Worm (Caenorhabditis elegans): ENCODE data around the gene srg-28.
A peak's percentile ranks its signal among the peaks of the same experiment; 100 is the strongest.

The srg-28 gene

DNA sequence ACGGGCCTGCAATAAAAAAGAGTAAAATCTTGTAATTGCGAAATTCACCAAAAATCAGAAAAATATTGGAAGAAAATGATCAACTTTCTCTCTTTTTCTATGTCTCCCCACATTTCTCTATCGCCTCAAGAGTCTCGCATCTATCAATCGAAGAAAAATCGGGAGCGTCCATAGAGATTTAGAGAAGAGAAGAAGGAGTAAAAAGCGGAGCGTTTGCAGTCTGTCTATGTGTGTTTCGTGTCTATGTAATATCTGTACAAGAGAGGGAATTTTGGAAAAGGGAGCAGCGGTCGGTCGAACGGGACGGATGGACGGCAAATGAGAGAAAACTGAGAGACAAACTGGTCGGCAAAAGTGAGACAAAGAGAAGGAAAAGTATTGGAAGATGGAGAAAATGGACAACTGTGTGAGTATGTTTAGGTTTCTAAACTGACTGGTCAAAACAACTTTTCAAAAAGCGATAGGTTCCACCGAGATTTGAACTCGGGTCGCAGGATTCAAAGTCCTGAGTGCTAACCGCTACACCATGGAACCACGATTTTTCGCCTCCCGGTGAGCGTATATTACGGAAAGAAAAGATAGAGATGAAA is 4.9 kb upstream of the srg-28 start (continued):
- TF ChIP-seq nhr-111 (GFP tag; optimal IDR thresholded peaks at IDR 0.05) = no peak
- TF ChIP-seq vab-7 (GFP tag; IDR thresholded peaks at IDR 0.05) = 0 out of 2 replicates have a peak, but pooled peaks have one; percentile 37
- peak; percentile 17 for TF ChIP-seq pqm-1 (tag; optimal IDR thresholded peaks at IDR 0.05)
- 0 out of 2 replicates have a peak, but pooled peaks have one; percentile 29 for TF ChIP-seq dmd-9 (GFP tag; IDR thresholded peaks at IDR 0.05)
- no peak for TF ChIP-seq lin-39 (tag; optimal IDR thresholded peaks at IDR 0.05)
- TF ChIP-seq Y75B8A.6 (GFP tag; IDR thresholded peaks at IDR 0.05) = no peak
- no peak for TF ChIP-seq nhr-11 (tag; optimal IDR thresholded peaks at IDR 0.05)
- TF ChIP-seq ama-1 (optimal IDR thresholded peaks at IDR 0.05) = no peak
- TF ChIP-seq T20F7.1 (GFP tag; optimal IDR thresholded peaks at IDR 0.05) = no peak
- 0 out of 2 replicates have a peak, but pooled peaks have one; percentile 37 for TF ChIP-seq dmd-6 (GFP tag; IDR thresholded peaks at IDR 0.05)
- no peak; the same call in 1 of the 2 replicates for TF ChIP-seq pha-4 (GFP tag; IDR thresholded peaks at IDR 0.05)
- TF ChIP-seq pha-4 (tag; optimal IDR thresholded peaks at IDR 0.05) = peak; percentile 13
- TF ChIP-seq ZK546.5 (tag; optimal IDR thresholded peaks at IDR 0.05) = no peak
- TF ChIP-seq Y105C5A.15 (GFP tag; IDR thresholded peaks at IDR 0.05) = no peak
- no peak for TF ChIP-seq lin-1 (GFP tag; IDR thresholded peaks at IDR 0.05)
- TF ChIP-seq nhr-41 (GFP tag; IDR thresholded peaks at IDR 0.05) = no peak
- TF ChIP-seq nhr-10 (tag; optimal IDR thresholded peaks at IDR 0.05) = no peak
- TF ChIP-seq hmg-1.1 (GFP tag; IDR thresholded peaks at IDR 0.05) = peak; percentile 44; the same call in 1 of the 2 replicates
- TF ChIP-seq nhr-102 (tag; optimal IDR thresholded peaks at IDR 0.05) = no peak
- TF ChIP-seq lin-38 (GFP tag; IDR thresholded peaks at IDR 0.05) = no peak
- TF ChIP-seq egl-27 (tag; optimal IDR thresholded peaks at IDR 0.05) = no peak
- TF ChIP-seq hif-1 (tag; optimal IDR thresholded peaks at IDR 0.05) = no peak
- no peak for TF ChIP-seq fos-1 (tag; optimal IDR thresholded peaks at IDR 0.05)
- TF ChIP-seq mes-2 (tag; optimal IDR thresholded peaks at IDR 0.05; ENCODE audit: poor library complexity, severe bottlenecking) = peak; percentile 35
- TF ChIP-seq nhr-28 (tag; optimal IDR thresholded peaks at IDR 0.05) = peak; percentile 83

DNA sequence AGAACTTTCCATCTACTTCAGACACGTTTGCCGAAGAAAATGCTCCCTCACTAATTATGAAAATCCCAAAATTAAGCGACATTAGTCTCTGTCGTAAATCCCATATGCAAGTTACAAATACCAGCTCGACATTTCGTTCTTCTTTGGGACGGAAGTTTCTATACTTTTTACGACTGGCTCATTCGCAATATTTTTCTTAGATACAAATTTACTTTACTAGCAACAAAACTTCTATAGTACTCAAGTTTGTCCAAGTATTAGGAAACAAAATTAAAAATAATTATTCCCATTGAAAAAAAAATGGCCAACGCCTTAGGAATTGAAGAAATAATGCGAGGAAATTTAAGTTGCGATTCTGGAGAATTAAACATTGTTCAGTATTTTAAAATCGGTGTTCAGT is 3.7 kb upstream of the srg-28 start, which contains the start of gene srg-26:
srg-26 (plus strand) TSS at position 301 of the 400 bp plus-strand sequence.
- TF ChIP-seq Y48G9A.11 (GFP tag; IDR thresholded peaks at IDR 0.05) (no peak), spr-3 (GFP tag; optimal IDR thresholded peaks at IDR 0.05) (no peak), R02D3.7 (tag; optimal IDR thresholded peaks at IDR 0.05) (no peak), D1046.2 (GFP tag; IDR thresholded peaks at IDR 0.05) (no peak), ces-1 (GFP tag; optimal IDR thresholded peaks at IDR 0.05) (no peak), zfp-3 (GFP tag; conservative IDR thresholded peaks at IDR 0.05) (no peak), egl-43 (GFP tag; IDR thresholded peaks at IDR 0.05) (no peak), dmd-6 (GFP tag; IDR thresholded peaks at IDR 0.05) (no peak), lir-3 (tag; optimal IDR thresholded peaks at IDR 0.05) (no peak), ceh-82 (tag; optimal IDR thresholded peaks at IDR 0.05) (no peak), pha-4 (GFP tag; IDR thresholded peaks at IDR 0.05) (no peak), pha-4 (tag; optimal IDR thresholded peaks at IDR 0.05) (no peak), ZK546.5 (tag; optimal IDR thresholded peaks at IDR 0.05) (no peak), zfp-2 (tag; optimal IDR thresholded peaks at IDR 0.05) (no peak), mxl-3 (GFP tag; optimal IDR thresholded peaks at IDR 0.05) (no peak), set-16 (GFP tag; IDR thresholded peaks at IDR 0.05) (no peak), nhr-25 (tag; optimal IDR thresholded peaks at IDR 0.05; ENCODE audit: borderline replicate concordance, insufficient read depth) (no peak), nhr-42 (GFP tag; IDR thresholded peaks at IDR 0.05) (no peak), hif-1 (tag; optimal IDR thresholded peaks at IDR 0.05) (no peak), nhr-48 (tag; optimal IDR thresholded peaks at IDR 0.05) (no peak), dve-1 (tag; optimal IDR thresholded peaks at IDR 0.05; ENCODE audit: insufficient read depth) (no peak)

Measured in whole organism, L4 larva.